Fruit fly (Drosophila melanogaster): Measurements from ENCODE around the gene cad.

Gene cad

DNA sequence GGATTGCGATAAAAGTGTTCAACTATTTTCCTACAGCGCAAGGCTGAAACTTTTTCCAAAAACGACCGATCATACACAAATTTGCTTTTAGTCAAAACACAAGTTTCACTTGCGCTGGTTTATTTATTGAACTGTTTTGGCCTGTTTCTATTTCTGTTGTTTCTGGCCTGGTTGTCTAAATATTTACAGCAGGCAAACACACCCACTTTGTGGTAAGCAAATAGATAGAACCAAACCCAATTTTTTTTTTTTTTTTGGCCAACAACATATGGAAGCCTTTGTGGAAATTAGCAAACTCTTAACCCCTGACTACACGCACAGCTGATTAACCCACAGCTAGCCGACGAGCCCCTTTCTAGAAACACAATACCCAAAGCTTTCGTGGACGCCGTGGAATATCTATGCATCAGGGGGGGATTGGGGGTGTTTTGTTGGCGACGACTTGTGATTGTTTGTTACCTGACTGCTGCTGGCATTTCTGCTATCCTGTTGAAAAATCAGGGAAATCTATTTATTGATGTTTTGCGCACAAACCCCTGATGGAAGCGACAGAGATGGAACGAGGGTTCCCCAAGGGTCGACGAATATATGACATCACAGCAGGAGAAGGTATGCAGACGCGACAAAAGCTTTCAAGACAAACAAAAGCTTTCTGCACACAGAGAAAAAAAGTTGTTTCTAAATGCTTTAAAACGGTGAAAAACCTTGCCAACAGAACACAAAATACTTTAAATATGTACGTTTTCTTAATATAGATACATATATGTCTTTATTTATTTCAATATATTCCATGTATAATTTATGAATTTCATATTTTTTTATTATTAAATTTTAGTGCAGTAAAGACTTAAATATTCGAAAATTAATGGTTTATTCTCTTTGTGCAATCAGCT, 37.3 kb downstream of the cad start (continued):
- TF ChIP-seq CG31365 (tag; optimal IDR thresholded peaks at IDR 0.05) (peak; percentile 43), Tbp (GFP tag; optimal IDR thresholded peaks at IDR 0.05) (no peak), crp (GFP tag; optimal IDR thresholded peaks at IDR 0.05) (no peak), croc (GFP tag; conservative IDR thresholded peaks at IDR 0.05) (0 out of 3 replicates have a peak, but pooled peaks have one; percentile 16), amos (GFP tag; IDR thresholded peaks at IDR 0.05; ENCODE audit: partially characterized antibody) (no peak), ash1 (GFP tag; optimal IDR thresholded peaks at IDR 0.05) (no peak), D19A (tag; optimal IDR thresholded peaks at IDR 0.05) (peak; percentile 43), kni (GFP tag; optimal IDR thresholded peaks at IDR 0.05) (no peak), CG1647 (GFP tag; optimal IDR thresholded peaks at IDR 0.05) (no peak), h (optimal IDR thresholded peaks at IDR 0.05) (no peak), CG12236 (GFP tag; optimal IDR thresholded peaks at IDR 0.05) (no peak), otp (GFP tag; IDR thresholded peaks at IDR 0.05) (peak; percentile 56; the same call in 1 of the 3 replicates), Ada2b (GFP tag; IDR thresholded peaks at IDR 0.05) (peak; percentile 39; the same call in 1 of the 2 replicates), Hr3 (GFP tag; optimal IDR thresholded peaks at IDR 0.05) (peak; percentile 16), Antp (GFP tag; optimal IDR thresholded peaks at IDR 0.05) (no peak), E2f2 (GFP tag; IDR thresholded peaks at IDR 0.05) (peak; percentile 42), hkb (optimal IDR thresholded peaks at IDR 0.05) (no peak), hkb (GFP tag; IDR thresholded peaks at IDR 0.05) (peak; percentile 65), Hmx (GFP tag; optimal IDR thresholded peaks at IDR 0.05) (no peak), fd96Cb (tag; optimal IDR thresholded peaks at IDR 0.05) (peak; percentile 14), CG4820 (GFP tag; optimal IDR thresholded peaks at IDR 0.05) (no peak), B-H1 (GFP tag; IDR thresholded peaks at IDR 0.05) (peak; percentile 24; the same call in 1 of the 3 replicates), aop (GFP tag; IDR thresholded peaks at IDR 0.05) (no peak), CG4360 (GFP tag; IDR thresholded peaks at IDR 0.05) (no peak), abd-A (tag; optimal IDR thresholded peaks at IDR 0.05) (peak; percentile 90), CG8089 (GFP tag; optimal IDR thresholded peaks at IDR 0.05) (no peak), CG10959 (GFP tag; IDR thresholded peaks at IDR 0.05) (no peak), CG17328 (GFP tag; IDR thresholded peaks at IDR 0.05) (peak; percentile 41), corto (GFP tag; optimal IDR thresholded peaks at IDR 0.05) (no peak), CG12769 (tag; optimal IDR thresholded peaks at IDR 0.05) (no peak), ranshi (GFP tag; IDR thresholded peaks at IDR 0.05) (peak; percentile 26; the same call in 1 of the 2 replicates), CG1603 (tag; optimal IDR thresholded peaks at IDR 0.05) (peak; percentile 11), CG30020 (tag; optimal IDR thresholded peaks at IDR 0.05) (no peak), slbo (GFP tag; IDR thresholded peaks at IDR 0.05) (peak; percentile 63), Atf6 (GFP tag; IDR thresholded peaks at IDR 0.05) (peak; percentile 74), sim (GFP tag; IDR thresholded peaks at IDR 0.05) (no peak), phol (tag; optimal IDR thresholded peaks at IDR 0.05) (peak; percentile 44), nerfin-1 (tag; optimal IDR thresholded peaks at IDR 0.05) (no peak), NC2β (GFP tag; optimal IDR thresholded peaks at IDR 0.05) (no peak), CG10274 (GFP tag; optimal IDR thresholded peaks at IDR 0.05) (no peak), CG15514 (GFP tag; optimal IDR thresholded peaks at IDR 0.05) (peak; percentile 66), zen2 (GFP tag; IDR thresholded peaks at IDR 0.05; ENCODE audit: partially characterized antibody) (no peak), Max (GFP tag; optimal IDR thresholded peaks at IDR 0.05) (no peak), sisA (GFP tag; IDR thresholded peaks at IDR 0.05) (peak; percentile 13; the same call in 1 of the 2 replicates), CG13624 (GFP tag; optimal IDR thresholded peaks at IDR 0.05) (peak; percentile 6), danr (GFP tag; IDR thresholded peaks at IDR 0.05) (0 out of 2 replicates have a peak, but pooled peaks have one; percentile 22), CG15073 (GFP tag; optimal IDR thresholded peaks at IDR 0.05) (no peak), CG11456 (GFP tag; IDR thresholded peaks at IDR 0.05) (no peak), prd (optimal IDR thresholded peaks at IDR 0.05) (no peak), prd (GFP tag; IDR thresholded peaks at IDR 0.05) (peak; percentile 54; the same call in 2 of the 3 replicates)

Data from whole organism, embryonic.